Worm (Caenorhabditis elegans) whole organism, L1 larva: Measurements from ENCODE around the gene T19C3.5.

Experiments used
- C16A3.4 ChIP-seq: fragments of 150-350 bp; optimal IDR thresholded peaks from 2 replicates; lab custom pipeline; 2014; ENCODE audit warnings: missing biosample characterization, missing genetic modification characterization
- C34B4.2 ChIP-seq: sonication (generic microtip); optimal IDR thresholded peaks from 2 replicates; lab custom pipeline; 2017; ENCODE audit warnings: mild to moderate bottlenecking, missing genetic modification characterization, missing compliant biosample characterization
- ama-1 ChIP-seq: fragments of 150-350 bp; optimal IDR thresholded peaks from 2 replicates; lab custom pipeline; 2014
- ceh-63 ChIP-seq: fragments of 200-800 bp; sonication (Bioruptor generic); optimal IDR thresholded peaks from 2 replicates; lab custom pipeline; 2018; ENCODE audit warnings: mild to moderate bottlenecking, missing genetic modification characterization, missing compliant biosample characterization
- ceh-82 ChIP-seq, 3 experiments: fragments of 150-350 bp in 1 of 3; sonication (generic microtip) in 2 of 3; optimal IDR thresholded peaks; 2 replicates each; lab custom pipeline; 2014 to 2017; ENCODE audit warnings: missing biosample characterization in 3 of 3, missing genetic modification characterization in 3 of 3
- ceh-88 ChIP-seq: fragments of 200-800 bp; sonication (Bioruptor generic); IDR thresholded peaks from 2 replicates; pipeline ENCODE4 v1.3.6; 2022; ENCODE audit warnings: missing genetic modification characterization, missing compliant biosample characterization
- ceh-90 ChIP-seq: sonication (generic microtip); optimal IDR thresholded peaks from 2 replicates; lab custom pipeline; 2016; ENCODE audit warnings: missing genetic modification characterization, missing compliant biosample characterization
- ces-1 ChIP-seq: fragments of 150-350 bp; optimal IDR thresholded peaks from 2 replicates; lab custom pipeline; 2014; ENCODE audit warnings: missing biosample characterization, missing genetic modification reagents, missing genetic modification characterization
- dpl-1 ChIP-seq, 3 experiments: fragments of 150-350 bp in 2 of 3; sonication (generic microtip) in 1 of 3; optimal IDR thresholded peaks; 2 replicates each; lab custom pipeline; 2014 to 2017; ENCODE audit warnings: missing biosample characterization in 3 of 3, missing genetic modification characterization in 3 of 3, missing genetic modification reagents in 3 of 3
- efl-1 ChIP-seq, 4 experiments: fragments of 150-350 bp; optimal IDR thresholded peaks in 3 of 4; peaks in 1 of 4; 1 replicate in 1 of 4; 2 replicates in 3 of 4; lab custom pipeline; 2014; ENCODE audit warnings: missing biosample characterization in 2 of 4, missing genetic modification characterization in 2 of 4, missing genetic modification reagents in 2 of 4
- efl-3 ChIP-seq: fragments of 200-800 bp; sonication (Bioruptor generic); optimal IDR thresholded peaks from 2 replicates; lab custom pipeline; 2018; ENCODE audit warnings: mild to moderate bottlenecking, missing genetic modification characterization, missing compliant biosample characterization
- elt-2 ChIP-seq: sonication (generic microtip); optimal IDR thresholded peaks from 2 replicates; lab custom pipeline; 2016; ENCODE audit warnings: missing genetic modification characterization, mild to moderate bottlenecking, inconsistent platforms, missing compliant biosample characterization, missing genetic modification reagents
- elt-3 ChIP-seq, 6 experiments: fragments of 150-350 bp in 1 of 6; sonication (generic microtip); optimal IDR thresholded peaks; 2 replicates each; lab custom pipeline; 2017 to 2018; ENCODE audit warnings: missing biosample characterization in 6 of 6, missing genetic modification characterization in 6 of 6, inconsistent platforms in 1 of 6
- ets-5 ChIP-seq: fragments of 200-800 bp; sonication (Bioruptor generic); IDR thresholded peaks from 2 replicates; pipeline ENCODE4 v1.3.6; 2022; ENCODE audit warnings: missing genetic modification characterization, missing compliant biosample characterization
- fkh-10 ChIP-seq: sonication (generic microtip); optimal IDR thresholded peaks from 2 replicates; lab custom pipeline; 2017; ENCODE audit warnings: missing biosample characterization, missing genetic modification reagents, missing genetic modification characterization
- fkh-8 ChIP-seq: sonication (generic microtip); optimal IDR thresholded peaks from 2 replicates; lab custom pipeline; 2016; ENCODE audit warnings: mild to moderate bottlenecking, missing genetic modification characterization, missing compliant biosample characterization
- fos-1 ChIP-seq: fragments of 150-350 bp; optimal IDR thresholded peaks from 2 replicates; lab custom pipeline; 2014; ENCODE audit warnings: missing biosample characterization, missing genetic modification characterization
- hlh-17 ChIP-seq: fragments of 200-800 bp; sonication (Bioruptor generic); optimal IDR thresholded peaks from 2 replicates; lab custom pipeline; 2018; ENCODE audit warnings: missing genetic modification characterization, mild to moderate bottlenecking, missing compliant biosample characterization, moderate library complexity, borderline replicate concordance
- hlh-4 ChIP-seq: sonication (generic microtip); optimal IDR thresholded peaks from 2 replicates; lab custom pipeline; 2016; ENCODE audit warnings: mild to moderate bottlenecking, missing genetic modification characterization, missing compliant biosample characterization
- irx-1 ChIP-seq: sonication (generic microtip); optimal IDR thresholded peaks from 2 replicates; lab custom pipeline; 2016; ENCODE audit warnings: missing genetic modification characterization, missing compliant biosample characterization
- isw-1 ChIP-seq: fragments of 200-800 bp; sonication (Bioruptor generic); IDR thresholded peaks from 2 replicates; pipeline ENCODE4 v1.3.6; 2022; ENCODE audit warnings: missing genetic modification characterization, missing compliant biosample characterization
- jun-1 ChIP-seq: fragments of 150-350 bp; optimal IDR thresholded peaks from 2 replicates; lab custom pipeline; 2014; ENCODE audit warnings: missing biosample characterization, missing genetic modification reagents, missing genetic modification characterization
- lin-13 ChIP-seq: fragments of 150-350 bp; optimal IDR thresholded peaks from 2 replicates; lab custom pipeline; 2014; ENCODE audit warnings: missing biosample characterization, missing genetic modification reagents, missing genetic modification characterization
- lin-14 ChIP-seq: fragments of 200-800 bp; sonication (Bioruptor generic); optimal IDR thresholded peaks from 2 replicates; lab custom pipeline; 2018; ENCODE audit warnings: mild to moderate bottlenecking, missing genetic modification characterization, moderate library complexity, missing compliant biosample characterization
- lin-15B ChIP-seq: fragments of 150-350 bp; sonication (generic microtip); optimal IDR thresholded peaks from 3 replicates; lab custom pipeline; 2014; ENCODE audit warnings: missing biosample characterization, missing genetic modification characterization
- lin-35 ChIP-seq, 2 experiments: fragments of 150-350 bp; optimal IDR thresholded peaks; 2 replicates each; lab custom pipeline; 2014; ENCODE audit warnings: missing biosample characterization in 2 of 2, missing genetic modification characterization in 2 of 2, missing genetic modification reagents in 2 of 2
- lir-3 ChIP-seq: sonication (generic microtip); optimal IDR thresholded peaks from 2 replicates; lab custom pipeline; 2016; ENCODE audit warnings: mild to moderate bottlenecking, missing genetic modification characterization, moderate library complexity, missing compliant biosample characterization; ENCODE audit not compliant: poor library complexity
- mab-9 ChIP-seq: fragments of 200-800 bp; sonication (Bioruptor generic); IDR thresholded peaks from 2 replicates; pipeline ENCODE4 v1.3.6; 2022; ENCODE audit warnings: missing genetic modification reagents, missing genetic modification characterization, missing compliant biosample characterization
- mdl-1 ChIP-seq, 2 experiments: fragments of 150-350 bp; optimal IDR thresholded peaks; 2 replicates each; lab custom pipeline; 2014 to 2017; ENCODE audit warnings: missing biosample characterization in 2 of 2, missing genetic modification characterization in 2 of 2, inconsistent platforms in 1 of 2
- mep-1 ChIP-seq: fragments of 150-350 bp; optimal IDR thresholded peaks from 2 replicates; lab custom pipeline; 2014; ENCODE audit warnings: missing biosample characterization, missing genetic modification characterization
- nhr-20 ChIP-seq: sonication (generic microtip); optimal IDR thresholded peaks from 2 replicates; lab custom pipeline; 2016; ENCODE audit warnings: mild to moderate bottlenecking, missing genetic modification characterization, missing compliant biosample characterization
- nhr-237 ChIP-seq: fragments of 150-350 bp; optimal IDR thresholded peaks from 2 replicates; lab custom pipeline; 2014; ENCODE audit warnings: missing biosample characterization, missing genetic modification characterization
- nhr-28 ChIP-seq: fragments of 150-350 bp; optimal IDR thresholded peaks from 2 replicates; lab custom pipeline; 2014; ENCODE audit warnings: missing biosample characterization, missing genetic modification characterization
- nhr-71 ChIP-seq: sonication (generic microtip); optimal IDR thresholded peaks from 2 replicates; lab custom pipeline; 2016; ENCODE audit warnings: mild to moderate bottlenecking, missing genetic modification characterization, moderate library complexity, missing compliant biosample characterization
- nhr-76 ChIP-seq: sonication (generic microtip); optimal IDR thresholded peaks from 2 replicates; lab custom pipeline; 2017; ENCODE audit warnings: missing biosample characterization, missing genetic modification characterization
- nhr-77 ChIP-seq: fragments of 150-350 bp; optimal IDR thresholded peaks from 2 replicates; lab custom pipeline; 2014; ENCODE audit warnings: missing biosample characterization, missing genetic modification characterization
- nhr-84 ChIP-seq: sonication (generic microtip); optimal IDR thresholded peaks from 2 replicates; lab custom pipeline; 2017; ENCODE audit warnings: missing biosample characterization, missing genetic modification characterization
- nhr-85 ChIP-seq: sonication (generic microtip); peaks from one replicate; lab custom pipeline; 2016; ENCODE audit warnings: missing genetic modification characterization, inconsistent platforms, missing compliant biosample characterization
- nhr-90 ChIP-seq: sonication (generic microtip); optimal IDR thresholded peaks from 2 replicates; lab custom pipeline; 2016; ENCODE audit warnings: mild to moderate bottlenecking, missing genetic modification characterization, missing compliant biosample characterization; ENCODE audit not compliant: poor library complexity
- pax-3 ChIP-seq: fragments of 200-800 bp; sonication (Bioruptor generic); optimal IDR thresholded peaks from 2 replicates; lab custom pipeline; 2018; ENCODE audit warnings: mild to moderate bottlenecking, missing genetic modification characterization, moderate library complexity, missing compliant biosample characterization
- sup-37 ChIP-seq: fragments of 200-800 bp; sonication (Bioruptor generic); optimal IDR thresholded peaks from 2 replicates; lab custom pipeline; 2018; ENCODE audit warnings: mild to moderate bottlenecking, missing genetic modification characterization, missing compliant biosample characterization
- swsn-7 ChIP-seq: sonication (generic microtip); optimal IDR thresholded peaks from 2 replicates; lab custom pipeline; 2016; ENCODE audit warnings: missing genetic modification characterization, missing compliant biosample characterization
- tlp-1 ChIP-seq: fragments of 150-350 bp; optimal IDR thresholded peaks from 2 replicates; lab custom pipeline; 2014; ENCODE audit warnings: missing biosample characterization, missing genetic modification characterization
- unc-30 ChIP-seq: sonication (generic microtip); optimal IDR thresholded peaks from 2 replicates; lab custom pipeline; 2017; ENCODE audit warnings: missing biosample characterization, missing genetic modification characterization
- unc-86 ChIP-seq: sonication (generic microtip); optimal IDR thresholded peaks from 2 replicates; lab custom pipeline; 2016; ENCODE audit warnings: missing genetic modification characterization, missing compliant biosample characterization
- xbp-1 ChIP-seq: sonication (generic microtip); optimal IDR thresholded peaks from 2 replicates; lab custom pipeline; 2016; ENCODE audit warnings: missing genetic modification characterization, missing compliant biosample characterization
- zag-1 ChIP-seq: fragments of 150-350 bp; optimal IDR thresholded peaks from 2 replicates; lab custom pipeline; 2014; ENCODE audit warnings: missing biosample characterization, missing genetic modification characterization
- zip-4 ChIP-seq: fragments of 200-800 bp; sonication (Bioruptor generic); optimal IDR thresholded peaks from 2 replicates; lab custom pipeline; 2018; ENCODE audit warnings: mild to moderate bottlenecking, missing genetic modification characterization, moderate library complexity, missing compliant biosample characterization

T19C3.5 gene

ce11 chrIII:631421-631820, 3.7 kb upstream of the T19C3.5 start, which contains the start of gene T19C3.6:
Gene T19C3.6, minus strand, starts transcription at chrIII:631521.
- TF ChIP-seq swsn-7 (tag; lab: Kevin White, UChicago) (no peak), ets-5 (no peak), tlp-1 (tag; lab: Kevin White, UChicago) (no peak), ces-1 (GFP tag; lab: Kevin White, UChicago) (no peak), xbp-1 (no peak), nhr-71 (tag; lab: Kevin White, UChicago) (no peak), sup-37 (GFP tag; lab: Kevin White, UChicago) (no peak), mdl-1 (tag; optimal IDR thresholded peaks at IDR 0.05; lab: Kevin White, UChicago) (no peak), fkh-10 (GFP tag; lab: Kevin White, UChicago) (no peak), fos-1 (tag; lab: Kevin White, UChicago) (no peak), ceh-88 (GFP tag; lab: Robert Waterston, UW) (no peak), lin-35 (GFP tag; optimal IDR thresholded peaks at IDR 0.05; lab: Kevin White, UChicago) (no peak), ceh-63 (GFP tag; lab: Kevin White, UChicago) (no peak), ceh-90 (tag; lab: Kevin White, UChicago) (no peak), zag-1 (tag; lab: Kevin White, UChicago) (no peak), mep-1 (tag; lab: Kevin White, UChicago) (no peak)

- TF ChIP-seq efl-3 = no peak
- TF ChIP-seq hlh-4 (tag; lab: Kevin White, UChicago) = no peak
- TF ChIP-seq hlh-17 (GFP tag; lab: Kevin White, UChicago) = no peak
- no peak for TF ChIP-seq nhr-28
- no peak for TF ChIP-seq efl-1 (optimal IDR thresholded peaks at IDR 0.05; lab: Kevin White, UChicago)
- peak in 1 of 2 experiments; percentile 58 for TF ChIP-seq efl-1 (GFP tag; optimal IDR thresholded peaks at IDR 0.05 in 1 of 2; lab: Kevin White, UChicago)
- TF ChIP-seq elt-3 (tag; optimal IDR thresholded peaks at IDR 0.05; lab: Kevin White, UChicago) = no peak
- no peak for TF ChIP-seq nhr-84 (tag; lab: Kevin White, UChicago)
- no peak for TF ChIP-seq nhr-237 (tag; lab: Kevin White, UChicago)
These were observed 1.6 kb downstream of the T19C3.5 start for ce11 chrIII:626091-626490.

ce11 chrIII:623754-624153, 4.0 kb downstream of the T19C3.5 start:
- TF ChIP-seq lin-15B (tag; lab: Kevin White, UChicago) (peak; percentile 43), hlh-4 (tag; lab: Kevin White, UChicago) (no peak), mep-1 (tag; lab: Kevin White, UChicago) (peak; percentile 95), jun-1 (tag; lab: Kevin White, UChicago) (peak; percentile 70), ama-1 (lab: Kevin White, UChicago) (no peak), lin-14 (peak; percentile 100), dpl-1 (GFP tag; optimal IDR thresholded peaks at IDR 0.05; lab: Kevin White, UChicago) (peak; percentile 32 to 65 (median 51)), C34B4.2 (tag; lab: Kevin White, UChicago) (peak; percentile 74), irx-1 (tag; lab: Kevin White, UChicago) (no peak), nhr-76 (no peak), pax-3 (peak; percentile 45), ceh-82 (tag; optimal IDR thresholded peaks at IDR 0.05; lab: Kevin White, UChicago) (peak; percentile 53 to 93 (median 71)), fos-1 (tag; lab: Kevin White, UChicago) (peak; percentile 72), unc-30 (no peak), mab-9 (GFP tag; lab: Robert Waterston, UW) (no peak; the same call in 1 of the 2 replicates), fkh-8 (tag; lab: Kevin White, UChicago) (peak; percentile 90), lir-3 (tag; lab: Kevin White, UChicago) (peak; percentile 59), nhr-77 (tag; lab: Kevin White, UChicago) (peak; percentile 86), unc-86 (tag; lab: Kevin White, UChicago) (peak; percentile 75), nhr-20 (tag; lab: Kevin White, UChicago) (peak; percentile 91), efl-3 (no peak), swsn-7 (tag; lab: Kevin White, UChicago) (peak; percentile 89), nhr-85 (tag; lab: Kevin White, UChicago) (peak; percentile 85), nhr-28 (no peak), nhr-90 (tag; lab: Kevin White, UChicago) (peak; percentile 72), zip-4 (GFP tag; lab: Kevin White, UChicago) (no peak), ets-5 (no peak), lin-13 (peak; percentile 84), isw-1 (GFP tag; lab: Robert Waterston, UW) (peak; percentile 64), nhr-237 (tag; lab: Kevin White, UChicago) (peak; percentile 61), elt-2 (tag; lab: Kevin White, UChicago) (peak; percentile 81), C16A3.4 (tag; lab: Kevin White, UChicago) (peak; percentile 76)
